Fruit fly (Drosophila melanogaster): ENCODE results near the gene IFT57.

dm6 chr2L:3510002-3510401 lies 20.6 kb upstream of the IFT57 start, which contains the start of gene CG31954:
- no peak for TF ChIP-seq CG13204 (GFP tag; optimal IDR thresholded peaks at IDR 0.05)
- no peak for TF ChIP-seq CG15710 (tag; optimal IDR thresholded peaks at IDR 0.05)
- no peak for TF ChIP-seq CG9948 (tag; optimal IDR thresholded peaks at IDR 0.05)
- TF ChIP-seq Ets98B (GFP tag; IDR thresholded peaks at IDR 0.05) = no peak
- TF ChIP-seq CG17806 (tag; optimal IDR thresholded peaks at IDR 0.05) = no peak
- TF ChIP-seq CG10348 (GFP tag; IDR thresholded peaks at IDR 0.05) = no peak
- no peak for TF ChIP-seq CG32121 (GFP tag; IDR thresholded peaks at IDR 0.05)
- no peak for TF ChIP-seq EcR (GFP tag; optimal IDR thresholded peaks at IDR 0.05)
- TF ChIP-seq CG34367 (tag; optimal IDR thresholded peaks at IDR 0.05) = no peak
- TF ChIP-seq Pif1B (GFP tag; optimal IDR thresholded peaks at IDR 0.05) = no peak
- no peak for TF ChIP-seq CG12605 (GFP tag; IDR thresholded peaks at IDR 0.05)
